Worm (Caenorhabditis elegans) whole organism, L1 larva: Measurements from ENCODE around the gene sri-39.
"Not testable (repeated sequence)": the region's sequence is repeated elsewhere in the genome, so short reads cannot be mapped to it uniquely, and the experiment has no call there.

ENCODE experiments used
- F16B12.6 ChIP-seq: fragments of 150-350 bp; optimal IDR thresholded peaks from 2 replicates; lab custom pipeline; 2014; ENCODE audit warnings: missing biosample characterization, missing genetic modification characterization
- Y116A8C.19 ChIP-seq: sonication (generic microtip); optimal IDR thresholded peaks from 2 replicates; lab custom pipeline; 2016; ENCODE audit warnings: missing compliant biosample characterization, missing genetic modification characterization, borderline replicate concordance
- aha-1 ChIP-seq: fragments of 150-350 bp; optimal IDR thresholded peaks from 2 replicates; lab custom pipeline; 2014; ENCODE audit warnings: missing biosample characterization, missing genetic modification characterization
- alr-1 ChIP-seq: fragments of 200-800 bp; sonication (Bioruptor generic); optimal IDR thresholded peaks from 2 replicates; lab custom pipeline; 2018; ENCODE audit warnings: borderline replicate concordance, mild to moderate bottlenecking, missing genetic modification characterization, missing compliant biosample characterization
- aly-2 ChIP-seq: fragments of 150-350 bp; optimal IDR thresholded peaks from 2 replicates; lab custom pipeline; 2014; ENCODE audit warnings: missing biosample characterization, missing genetic modification characterization
- ama-1 ChIP-seq: fragments of 150-350 bp; optimal IDR thresholded peaks from 2 replicates; lab custom pipeline; 2014
- blmp-1 ChIP-seq: fragments of 150-350 bp; optimal IDR thresholded peaks from 2 replicates; lab custom pipeline; 2014; ENCODE audit warnings: missing biosample characterization, missing genetic modification characterization
- ceh-63 ChIP-seq: fragments of 200-800 bp; sonication (Bioruptor generic); optimal IDR thresholded peaks from 2 replicates; lab custom pipeline; 2018; ENCODE audit warnings: mild to moderate bottlenecking, missing genetic modification characterization, missing compliant biosample characterization
- ceh-8 ChIP-seq: fragments of 200-800 bp; sonication (Bioruptor generic); optimal IDR thresholded peaks from 2 replicates; lab custom pipeline; 2018; ENCODE audit warnings: mild to moderate bottlenecking, missing genetic modification characterization, moderate library complexity, missing compliant biosample characterization
- dpl-1 ChIP-seq, 3 experiments: fragments of 150-350 bp in 2 of 3; sonication (generic microtip) in 1 of 3; optimal IDR thresholded peaks; 2 replicates each; lab custom pipeline; 2014 to 2017; ENCODE audit warnings: missing biosample characterization in 3 of 3, missing genetic modification characterization in 3 of 3, missing genetic modification reagents in 3 of 3
- dsc-1 ChIP-seq: sonication (generic microtip); optimal IDR thresholded peaks from 2 replicates; lab custom pipeline; 2016; ENCODE audit warnings: mild to moderate bottlenecking, missing genetic modification characterization, missing compliant biosample characterization
- efl-1 ChIP-seq, 4 experiments: fragments of 150-350 bp; optimal IDR thresholded peaks in 3 of 4; peaks in 1 of 4; 1 replicate in 1 of 4; 2 replicates in 3 of 4; lab custom pipeline; 2014; ENCODE audit warnings: missing biosample characterization in 2 of 4, missing genetic modification characterization in 2 of 4, missing genetic modification reagents in 2 of 4
- efl-3 ChIP-seq: fragments of 200-800 bp; sonication (Bioruptor generic); optimal IDR thresholded peaks from 2 replicates; lab custom pipeline; 2018; ENCODE audit warnings: mild to moderate bottlenecking, missing genetic modification characterization, missing compliant biosample characterization
- egl-27 ChIP-seq, 2 experiments: fragments of 150-350 bp in 1 of 2; sonication (generic microtip); optimal IDR thresholded peaks; 3 replicates each; lab custom pipeline; 2017 to 2018; ENCODE audit warnings: missing biosample characterization in 2 of 2, missing genetic modification characterization in 2 of 2, missing genetic modification reagents in 2 of 2
- elt-2 ChIP-seq: sonication (generic microtip); optimal IDR thresholded peaks from 2 replicates; lab custom pipeline; 2016; ENCODE audit warnings: missing genetic modification characterization, mild to moderate bottlenecking, inconsistent platforms, missing compliant biosample characterization, missing genetic modification reagents
- elt-3 ChIP-seq, 6 experiments: fragments of 150-350 bp in 1 of 6; sonication (generic microtip); optimal IDR thresholded peaks; 2 replicates each; lab custom pipeline; 2017 to 2018; ENCODE audit warnings: missing biosample characterization in 6 of 6, missing genetic modification characterization in 6 of 6, inconsistent platforms in 1 of 6
- grh-1 ChIP-seq: fragments of 200-800 bp; sonication (Bioruptor generic); IDR thresholded peaks from 2 replicates; pipeline ENCODE4 v1.3.6; 2022; ENCODE audit warnings: missing genetic modification reagents, missing genetic modification characterization, missing compliant biosample characterization
- hpl-2 ChIP-seq: fragments of 150-350 bp; optimal IDR thresholded peaks from 2 replicates; lab custom pipeline; 2014; ENCODE audit warnings: missing biosample characterization, missing genetic modification reagents, missing genetic modification characterization
- irx-1 ChIP-seq: sonication (generic microtip); optimal IDR thresholded peaks from 2 replicates; lab custom pipeline; 2016; ENCODE audit warnings: missing genetic modification characterization, missing compliant biosample characterization
- lin-15B ChIP-seq: fragments of 150-350 bp; sonication (generic microtip); optimal IDR thresholded peaks from 3 replicates; lab custom pipeline; 2014; ENCODE audit warnings: missing biosample characterization, missing genetic modification characterization
- lin-39 ChIP-seq: fragments of 150-350 bp; optimal IDR thresholded peaks from 2 replicates; lab custom pipeline; 2014; ENCODE audit warnings: missing biosample characterization, missing genetic modification reagents, missing genetic modification characterization
- lir-3 ChIP-seq: sonication (generic microtip); optimal IDR thresholded peaks from 2 replicates; lab custom pipeline; 2016; ENCODE audit warnings: mild to moderate bottlenecking, missing genetic modification characterization, moderate library complexity, missing compliant biosample characterization; ENCODE audit not compliant: poor library complexity
- lsy-2 ChIP-seq, 2 experiments: fragments of 150-350 bp; optimal IDR thresholded peaks; 2 replicates each; lab custom pipeline; 2014; ENCODE audit warnings: missing biosample characterization in 2 of 2, missing genetic modification characterization in 2 of 2
- mdl-1 ChIP-seq, 2 experiments: fragments of 150-350 bp; optimal IDR thresholded peaks; 2 replicates each; lab custom pipeline; 2014 to 2017; ENCODE audit warnings: missing biosample characterization in 2 of 2, missing genetic modification characterization in 2 of 2, inconsistent platforms in 1 of 2
- mep-1 ChIP-seq: fragments of 150-350 bp; optimal IDR thresholded peaks from 2 replicates; lab custom pipeline; 2014; ENCODE audit warnings: missing biosample characterization, missing genetic modification characterization
- nhr-19 ChIP-seq: fragments of 200-800 bp; sonication (Bioruptor generic); conservative IDR thresholded peaks from 2 replicates; pipeline ENCODE4 v1.3.6; 2022; ENCODE audit warnings: missing genetic modification characterization, missing compliant biosample characterization
- nhr-237 ChIP-seq: fragments of 150-350 bp; optimal IDR thresholded peaks from 2 replicates; lab custom pipeline; 2014; ENCODE audit warnings: missing biosample characterization, missing genetic modification characterization
- nhr-47 ChIP-seq: sonication (generic microtip); optimal IDR thresholded peaks from 2 replicates; lab custom pipeline; 2016; ENCODE audit warnings: mild to moderate bottlenecking, missing genetic modification characterization, moderate library complexity, missing compliant biosample characterization
- nhr-84 ChIP-seq: sonication (generic microtip); optimal IDR thresholded peaks from 2 replicates; lab custom pipeline; 2017; ENCODE audit warnings: missing biosample characterization, missing genetic modification characterization
- pax-3 ChIP-seq: fragments of 200-800 bp; sonication (Bioruptor generic); optimal IDR thresholded peaks from 2 replicates; lab custom pipeline; 2018; ENCODE audit warnings: mild to moderate bottlenecking, missing genetic modification characterization, moderate library complexity, missing compliant biosample characterization
- pqm-1 ChIP-seq: sonication (generic microtip); optimal IDR thresholded peaks from 3 replicates; lab custom pipeline; 2017; ENCODE audit warnings: missing biosample characterization, missing genetic modification characterization
- sox-4 ChIP-seq: sonication (generic microtip); optimal IDR thresholded peaks from 2 replicates; lab custom pipeline; 2016; ENCODE audit warnings: missing genetic modification characterization, missing compliant biosample characterization
- sptf-1 ChIP-seq: fragments of 150-350 bp; optimal IDR thresholded peaks from 2 replicates; lab custom pipeline; 2014; ENCODE audit warnings: missing biosample characterization, missing genetic modification characterization
- sup-37 ChIP-seq: fragments of 200-800 bp; sonication (Bioruptor generic); optimal IDR thresholded peaks from 2 replicates; lab custom pipeline; 2018; ENCODE audit warnings: mild to moderate bottlenecking, missing genetic modification characterization, missing compliant biosample characterization
- swsn-7 ChIP-seq: sonication (generic microtip); optimal IDR thresholded peaks from 2 replicates; lab custom pipeline; 2016; ENCODE audit warnings: missing genetic modification characterization, missing compliant biosample characterization
- tlp-1 ChIP-seq: fragments of 150-350 bp; optimal IDR thresholded peaks from 2 replicates; lab custom pipeline; 2014; ENCODE audit warnings: missing biosample characterization, missing genetic modification characterization
- unc-130 ChIP-seq: fragments of 150-350 bp; optimal IDR thresholded peaks from 2 replicates; lab custom pipeline; 2017; ENCODE audit warnings: missing biosample characterization, missing genetic modification characterization, inconsistent platforms
- unc-30 ChIP-seq: sonication (generic microtip); optimal IDR thresholded peaks from 2 replicates; lab custom pipeline; 2017; ENCODE audit warnings: missing biosample characterization, missing genetic modification characterization
- unc-62 ChIP-seq: fragments of 150-350 bp; optimal IDR thresholded peaks from 2 replicates; lab custom pipeline; 2014; ENCODE audit warnings: missing biosample characterization, missing genetic modification reagents, missing genetic modification characterization
- unc-98 ChIP-seq: fragments of 200-800 bp; sonication (Bioruptor generic); IDR thresholded peaks from 2 replicates; pipeline ENCODE4 v1.3.6; 2022; ENCODE audit warnings: missing genetic modification characterization, missing compliant biosample characterization
- xbp-1 ChIP-seq: sonication (generic microtip); optimal IDR thresholded peaks from 2 replicates; lab custom pipeline; 2016; ENCODE audit warnings: missing genetic modification characterization, missing compliant biosample characterization
- ztf-11 ChIP-seq, 2 experiments: sonication (generic microtip); optimal IDR thresholded peaks; 2 replicates each; lab custom pipeline; 2016 to 2017; ENCODE audit warnings: missing genetic modification characterization in 2 of 2, missing biosample characterization in 1 of 2, missing compliant biosample characterization in 1 of 2
- ztf-4 ChIP-seq: fragments of 150-350 bp; optimal IDR thresholded peaks from 2 replicates; lab custom pipeline; 2014; ENCODE audit warnings: missing biosample characterization, missing genetic modification characterization

Gene sri-39

DNA sequence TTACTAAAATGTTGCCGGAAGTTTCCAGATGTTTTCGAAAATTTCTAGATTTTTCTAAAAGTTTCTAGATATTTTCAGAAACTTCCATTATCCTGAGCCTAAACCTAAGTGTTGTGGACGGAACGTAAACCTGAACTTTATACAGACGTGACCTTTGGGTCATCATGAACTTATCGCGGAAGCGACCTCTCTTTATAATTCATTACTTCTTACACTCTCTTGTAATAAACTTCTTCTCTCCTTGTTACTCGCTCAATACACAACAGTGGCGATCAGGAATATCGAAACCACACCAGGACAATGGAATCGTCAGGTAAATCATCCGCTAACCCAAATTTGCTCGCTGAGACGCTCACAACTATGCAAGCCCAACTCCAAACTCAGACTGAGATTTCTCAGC is 33.6 kb upstream of the sri-39 start, which contains the start of gene K02F6.1:
K02F6.1 (plus strand) TSS at position 301 of the 400 bp plus-strand sequence.
- not testable (repeated sequence) for TF ChIP-seq pqm-1 (tag; lab: Kevin White, UChicago); grh-1; tlp-1 (tag; lab: Kevin White, UChicago)

DNA sequence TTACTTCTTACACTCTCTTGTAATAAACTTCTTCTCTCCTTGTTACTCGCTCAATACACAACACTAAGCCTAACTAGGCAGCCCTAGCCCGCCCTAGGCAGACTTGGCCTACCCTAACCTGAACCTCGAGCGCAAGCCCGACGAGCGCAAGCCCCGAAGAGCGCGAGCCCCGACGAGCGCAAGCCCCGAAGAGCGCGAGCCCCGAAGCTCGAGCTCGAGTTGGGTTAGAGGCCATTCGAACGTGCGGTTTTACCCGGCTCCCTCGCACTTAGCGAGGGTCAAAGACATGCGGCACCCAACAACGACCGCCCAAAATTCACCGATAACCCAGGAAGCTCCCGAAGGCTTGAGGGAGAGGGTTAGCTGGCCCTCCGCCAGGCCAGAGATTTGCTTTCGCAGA is 30.9 kb upstream of the sri-39 start:
- not testable (repeated sequence) for TF ChIP-seq efl-1 (optimal IDR thresholded peaks at IDR 0.05; lab: Kevin White, UChicago)
- peak in 1 of 2 experiments; percentile 23 for TF ChIP-seq efl-1 (GFP tag; optimal IDR thresholded peaks at IDR 0.05 in 1 of 2; lab: Kevin White, UChicago)

DNA sequence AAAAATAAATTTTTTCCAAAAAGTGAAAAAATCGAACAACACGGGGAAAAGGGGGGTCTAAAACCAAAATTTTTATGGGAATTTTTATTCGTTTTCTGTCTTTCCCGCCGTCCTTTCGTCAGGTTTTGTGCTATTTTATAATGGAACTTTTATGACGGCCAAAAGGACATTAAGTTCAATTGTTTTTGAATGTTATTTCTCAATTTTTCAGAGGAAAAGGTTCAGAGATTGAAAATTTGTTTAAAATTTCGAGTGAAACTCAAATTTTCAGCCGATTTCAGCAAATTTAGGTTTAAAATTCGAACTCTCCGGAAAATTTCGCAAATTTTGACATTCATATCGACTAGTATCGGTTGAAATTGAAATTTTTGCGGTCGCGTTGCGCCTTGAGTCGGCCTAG is 23.3 kb upstream of the sri-39 start, which contains the start of gene nep-18:
nep-18 (minus strand) TSS at position 101 of the 400 bp plus-strand sequence.
- no peak for TF ChIP-seq blmp-1 (tag; lab: Kevin White, UChicago)
- no peak for TF ChIP-seq lin-15B (tag; lab: Kevin White, UChicago)
- no peak for TF ChIP-seq unc-98 (GFP tag; lab: Robert Waterston, UW)
- TF ChIP-seq mep-1 (tag; lab: Kevin White, UChicago) = no peak
- TF ChIP-seq nhr-84 = no peak
- no peak for TF ChIP-seq mdl-1 (tag; optimal IDR thresholded peaks at IDR 0.05; lab: Kevin White, UChicago)
- no peak for TF ChIP-seq unc-130 (tag; lab: Kevin White, UChicago)
- TF ChIP-seq pax-3 (tag; lab: Kevin White, UChicago) = no peak
- no peak for TF ChIP-seq ztf-11 (tag; optimal IDR thresholded peaks at IDR 0.05; lab: Kevin White, UChicago)
- TF ChIP-seq ceh-63 (GFP tag; lab: Kevin White, UChicago) = no peak
- no peak for TF ChIP-seq efl-3
- TF ChIP-seq lir-3 (tag; lab: Kevin White, UChicago) = no peak
- TF ChIP-seq efl-1 (optimal IDR thresholded peaks at IDR 0.05; lab: Kevin White, UChicago) = no peak
- TF ChIP-seq efl-1 (GFP tag; optimal IDR thresholded peaks at IDR 0.05 in 1 of 2; lab: Kevin White, UChicago) = no peak
- no peak for TF ChIP-seq tlp-1 (tag; lab: Kevin White, UChicago)
- TF ChIP-seq elt-3 (tag; optimal IDR thresholded peaks at IDR 0.05; lab: Kevin White, UChicago) = no peak
- TF ChIP-seq hpl-2 (GFP tag; lab: Kevin White, UChicago) = no peak
- no peak for TF ChIP-seq alr-1 (tag; lab: Kevin White, UChicago)

DNA sequence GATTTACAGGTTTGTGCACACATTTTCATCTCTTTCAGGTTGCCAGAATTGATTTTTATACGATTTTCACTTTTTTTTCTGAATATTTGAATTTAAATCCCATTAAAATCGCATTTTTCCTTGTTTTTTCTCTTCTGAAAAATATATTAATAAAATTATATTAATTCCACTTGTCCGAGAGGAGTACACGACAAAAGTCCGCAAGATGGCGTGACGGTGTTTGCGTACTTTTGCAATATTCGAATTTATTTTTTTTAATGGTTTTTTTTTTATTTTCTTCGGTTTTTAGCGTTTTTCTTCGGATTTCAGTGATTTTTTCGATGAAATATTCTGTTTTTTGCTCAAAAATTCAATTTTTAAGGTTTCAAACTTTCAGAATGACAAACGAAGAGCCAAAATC is 22.4 kb upstream of the sri-39 start, which contains the start of gene usp-39:
usp-39 (plus strand) TSS at position 377 of the 400 bp plus-strand sequence.
- TF ChIP-seq egl-27 (tag; optimal IDR thresholded peaks at IDR 0.05; lab: Kevin White, UChicago) (no peak), xbp-1 (tag; lab: Kevin White, UChicago) (peak; percentile 81), mdl-1 (tag; optimal IDR thresholded peaks at IDR 0.05; lab: Kevin White, UChicago) (peak in 1 of 2 experiments; percentile 23), sptf-1 (tag; lab: Kevin White, UChicago) (no peak), lin-39 (peak; percentile 88), elt-3 (tag; optimal IDR thresholded peaks at IDR 0.05; lab: Kevin White, UChicago) (peak in 2 of 6 experiments; percentile 23 to 73), ceh-8 (GFP tag; lab: Kevin White, UChicago) (peak; percentile 87), aha-1 (tag; lab: Kevin White, UChicago) (peak; percentile 6), swsn-7 (tag; lab: Kevin White, UChicago) (no peak), Y116A8C.19 (tag; lab: Kevin White, UChicago) (no peak), sup-37 (GFP tag; lab: Kevin White, UChicago) (peak; percentile 63), elt-2 (tag; lab: Kevin White, UChicago) (peak; percentile 67), ama-1 (lab: Kevin White, UChicago) (no peak), dpl-1 (GFP tag; optimal IDR thresholded peaks at IDR 0.05; lab: Kevin White, UChicago) (peak; percentile 75 to 87 (median 81)), efl-1 (optimal IDR thresholded peaks at IDR 0.05; lab: Kevin White, UChicago) (peak; percentile 77 to 83), efl-1 (GFP tag; optimal IDR thresholded peaks at IDR 0.05 in 1 of 2; lab: Kevin White, UChicago) (peak; percentile 85 to 98), sox-4 (tag; lab: Kevin White, UChicago) (peak; percentile 71), unc-30 (tag; lab: Kevin White, UChicago) (no peak), irx-1 (tag; lab: Kevin White, UChicago) (peak; percentile 87), unc-62 (GFP tag; lab: Kevin White, UChicago) (no peak), blmp-1 (tag; lab: Kevin White, UChicago) (peak; percentile 60), lsy-2 (tag; optimal IDR thresholded peaks at IDR 0.05; lab: Kevin White, UChicago) (peak; percentile 88 to 94), nhr-19 (peak; percentile 84), nhr-47 (tag; lab: Kevin White, UChicago) (no peak), unc-130 (tag; lab: Kevin White, UChicago) (peak; percentile 90), hpl-2 (GFP tag; lab: Kevin White, UChicago) (no peak), unc-98 (GFP tag; lab: Robert Waterston, UW) (no peak), alr-1 (tag; lab: Kevin White, UChicago) (no peak), tlp-1 (tag; lab: Kevin White, UChicago) (no peak), F16B12.6 (tag; lab: Kevin White, UChicago) (peak; percentile 97), ztf-4 (tag; lab: Kevin White, UChicago) (peak; percentile 48), nhr-237 (tag; lab: Kevin White, UChicago) (peak; percentile 11), aly-2 (tag; lab: Kevin White, UChicago) (peak; percentile 35), ztf-11 (tag; optimal IDR thresholded peaks at IDR 0.05; lab: Kevin White, UChicago) (peak in 1 of 2 experiments; percentile 73), dsc-1 (tag; lab: Kevin White, UChicago) (no peak)
